Fruit fly (Drosophila melanogaster) whole organism, prepupa: Measurements from ENCODE around the gene CG34168.

Experiments
- CG10669 ChIP-seq: fragments of 200-800 bp; sonication (Bioruptor generic); optimal IDR thresholded peaks from 3 replicates; lab custom pipeline; 2018; ENCODE audit warnings: missing biosample characterization, mild to moderate bottlenecking, missing genetic modification characterization, moderate library complexity
- CG1621 ChIP-seq: fragments of 200-800 bp; sonication (Bioruptor generic); optimal IDR thresholded peaks from 3 replicates; lab custom pipeline; 2018; ENCODE audit warnings: missing biosample characterization, mild to moderate bottlenecking, missing genetic modification characterization
- CG6163 ChIP-seq: fragments of 200-800 bp; sonication (Bioruptor generic); IDR thresholded peaks from 3 replicates; pipeline ENCODE4 v1.3.6; 2022; ENCODE audit warnings: missing biosample characterization, missing genetic modification characterization
- CG6854 ChIP-seq: fragments of 200-800 bp; sonication (Bioruptor generic); optimal IDR thresholded peaks from 2 replicates; lab custom pipeline; 2017; ENCODE audit warnings: missing biosample characterization, mild to moderate bottlenecking, missing genetic modification characterization
- CG7368 ChIP-seq: fragments of 200-800 bp; sonication (Bioruptor generic); optimal IDR thresholded peaks from 3 replicates; lab custom pipeline; 2016; ENCODE audit warnings: missing biosample characterization, missing genetic modification characterization
- CG8319 ChIP-seq: fragments of 200-800 bp; sonication (Bioruptor generic); optimal IDR thresholded peaks from 3 replicates; lab custom pipeline; 2016; ENCODE audit warnings: missing biosample characterization, missing genetic modification characterization
- Eip93F ChIP-seq: fragments of 200-800 bp; sonication (Bioruptor generic); optimal IDR thresholded peaks from 2 replicates; lab custom pipeline; 2016; ENCODE audit warnings: missing biosample characterization, mild to moderate bottlenecking, missing genetic modification characterization
- Lpt ChIP-seq: fragments of 200-800 bp; sonication (Bioruptor generic); optimal IDR thresholded peaks from 3 replicates; lab custom pipeline; 2016; ENCODE audit warnings: missing biosample characterization, missing genetic modification characterization
- achi ChIP-seq: fragments of 200-800 bp; sonication (Bioruptor generic); optimal IDR thresholded peaks from 3 replicates; lab custom pipeline; 2016; ENCODE audit warnings: missing biosample characterization, missing genetic modification characterization
- net ChIP-seq: fragments of 200-800 bp; sonication (Bioruptor generic); optimal IDR thresholded peaks from 3 replicates; lab custom pipeline; 2016; ENCODE audit warnings: missing biosample characterization, missing genetic modification characterization

DNA sequence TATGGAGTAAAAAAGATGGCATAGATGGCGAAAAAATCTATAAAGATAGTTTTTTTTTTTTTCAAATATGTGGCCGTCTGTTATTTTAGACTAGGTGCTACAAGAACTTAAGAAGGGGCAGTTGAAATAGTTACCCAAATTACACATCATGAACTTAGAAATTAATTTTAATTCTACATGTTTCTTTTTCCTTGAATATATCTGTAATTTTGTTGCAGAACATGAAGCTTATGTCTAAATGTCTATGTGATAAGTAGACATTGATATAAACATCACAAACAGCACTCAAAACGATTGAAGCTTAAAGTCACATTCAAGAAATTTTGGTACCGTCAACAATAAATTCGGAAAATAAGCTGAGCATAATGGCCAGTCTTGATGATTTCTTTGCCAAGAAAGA, 1.9 kb downstream of the CG34168 start, which contains the start of gene CG4892:
- TF ChIP-seq achi (GFP tag; lab: Kevin White, UChicago) (no peak), Eip93F (GFP tag; lab: Kevin White, UChicago) (no peak), CG6163 (GFP tag; lab: Robert Waterston, UW) (no peak), Lpt (no peak), CG6854 (no peak), CG1621 (tag; lab: Kevin White, UChicago) (no peak), CG8319 (GFP tag; lab: Kevin White, UChicago) (no peak), CG10669 (no peak), net (no peak), CG7368 (GFP tag; lab: Kevin White, UChicago) (no peak)
